ENCODE assay signal across 2 worm cellular contexts in genomic region chrII:14269142-14269593, ce11.
A peak's percentile ranks its signal among the peaks of the same experiment; 100 is the strongest.
TF ChIP-seq lines count a peak whose summit lies in the region.

Gene Y54G11A.1 (minus strand): TSS chrII:14269192.

TF ChIP-seq in whole organism, L3 larva, 47 proteins besides CTCF, POLR2A, EP300 and RAD21:
- TF ChIP-seq aly-2 (tag; optimal IDR thresholded peaks at IDR 0.05; lab: Kevin White, UChicago) (no peak), nfya-1 (tag; optimal IDR thresholded peaks at IDR 0.05; lab: Kevin White, UChicago; ENCODE audit: insufficient read depth) (peak; percentile 93)

TF ChIP-seq in whole organism, late embryonic, 69 proteins besides CTCF, POLR2A, EP300 and RAD21:
- TF ChIP-seq nfya-1 (tag; optimal IDR thresholded peaks at IDR 0.05; lab: Kevin White, UChicago) (peak; percentile 97), fax-1 (tag; optimal IDR thresholded peaks at IDR 0.05; lab: Kevin White, UChicago) (no peak)

Comparison
In these comparisons a context has a peak if more than half of its experiments do, and no peak if none do; other contexts are left out.
1. Of the 9 proteins assayed by ChIP-seq in both whole organism, late embryonic and whole organism, L3 larva: peak only in whole organism, late embryonic: none; only in whole organism, L3 larva: none; in both: nfya-1; in neither: 8.